Worm (Caenorhabditis elegans): Measurements from ENCODE around the gene puf-3.
A peak's percentile ranks its signal among the peaks of the same experiment; 100 is the strongest.

Gene puf-3

DNA sequence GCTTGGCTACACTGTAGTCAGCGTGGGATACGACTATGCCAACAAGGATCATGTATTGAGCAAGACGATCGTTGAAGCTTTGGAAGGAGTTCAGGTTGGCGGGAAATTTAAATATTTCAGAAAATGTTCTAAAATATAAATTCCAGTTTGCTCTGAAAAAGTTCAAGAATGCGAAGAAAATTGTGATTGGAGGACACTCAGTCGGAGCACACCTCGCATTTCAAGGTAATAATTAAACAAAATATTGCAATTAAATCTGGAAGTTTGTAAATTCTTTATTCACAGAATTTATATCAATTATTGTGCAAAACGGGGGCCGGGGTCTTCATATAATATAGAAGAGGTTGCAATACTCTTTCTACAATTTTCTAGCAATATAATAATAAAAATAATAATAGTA is 1.9 kb downstream of the puf-3 start:
- TF ChIP-seq sma-3 (GFP tag; optimal IDR thresholded peaks at IDR 0.05) (no peak), Y55F3AM.14 (GFP tag; optimal IDR thresholded peaks at IDR 0.05) (no peak), blmp-1 (tag; optimal IDR thresholded peaks at IDR 0.05; ENCODE audit: insufficient read depth) (no peak), fos-1 (tag; optimal IDR thresholded peaks at IDR 0.05) (no peak)

DNA sequence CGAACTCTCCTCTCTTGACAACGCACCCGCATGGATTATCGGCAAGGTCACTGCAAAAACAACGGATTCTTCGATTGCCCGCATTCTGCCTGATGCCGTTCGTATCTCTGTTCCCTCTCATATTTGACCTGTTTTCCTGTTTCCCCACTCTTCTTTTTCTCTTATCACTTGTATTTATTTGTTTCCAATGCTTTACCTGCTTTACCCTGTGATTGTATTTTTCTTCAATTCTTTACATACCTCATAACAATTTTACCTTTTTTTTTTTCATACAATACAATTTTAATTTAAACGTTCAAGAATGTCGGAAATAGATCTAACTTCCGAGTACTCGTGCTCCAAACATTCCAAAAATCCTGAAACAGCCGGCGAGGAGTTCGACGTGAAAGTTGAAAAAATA is 3.0 kb downstream of the puf-3 start, which contains the start of gene afmd-2:
afmd-2 (plus strand) TSS at position 301 of the 400 bp plus-strand sequence.
- TF ChIP-seq mbf-1 (tag; optimal IDR thresholded peaks at IDR 0.05) = no peak
- TF ChIP-seq fos-1 (tag; optimal IDR thresholded peaks at IDR 0.05) = peak; percentile 29

ce11 chrIV:13505662-13506061 is 6.3 kb downstream of the puf-3 start, which contains the start of gene nlp-17:
Gene nlp-17, minus strand, starts transcription at chrIV:13505762.
- TF ChIP-seq F13H6.1 (tag; optimal IDR thresholded peaks at IDR 0.05) (no peak), lsy-2 (tag; optimal IDR thresholded peaks at IDR 0.05) (no peak), lin-13 (GFP tag; optimal IDR thresholded peaks at IDR 0.05) (no peak)

ce11 chrIV:13505144-13505543 is 6.8 kb downstream of the puf-3 start, which contains the start of gene seld-1:
Gene seld-1, plus strand, starts transcription at chrIV:13505444.
- TF ChIP-seq Y55F3AM.14 (GFP tag; optimal IDR thresholded peaks at IDR 0.05) = no peak
- TF ChIP-seq unc-39 (tag; optimal IDR thresholded peaks at IDR 0.05) = no peak
- TF ChIP-seq nhr-12 (tag; optimal IDR thresholded peaks at IDR 0.05) = no peak
- TF ChIP-seq skn-1 (tag; optimal IDR thresholded peaks at IDR 0.05) = no peak
- no peak for TF ChIP-seq nhr-129 (tag; optimal IDR thresholded peaks at IDR 0.05)
- TF ChIP-seq blmp-1 (tag; optimal IDR thresholded peaks at IDR 0.05; ENCODE audit: insufficient read depth) = no peak
- TF ChIP-seq lin-13 (GFP tag; optimal IDR thresholded peaks at IDR 0.05) = no peak

DNA sequence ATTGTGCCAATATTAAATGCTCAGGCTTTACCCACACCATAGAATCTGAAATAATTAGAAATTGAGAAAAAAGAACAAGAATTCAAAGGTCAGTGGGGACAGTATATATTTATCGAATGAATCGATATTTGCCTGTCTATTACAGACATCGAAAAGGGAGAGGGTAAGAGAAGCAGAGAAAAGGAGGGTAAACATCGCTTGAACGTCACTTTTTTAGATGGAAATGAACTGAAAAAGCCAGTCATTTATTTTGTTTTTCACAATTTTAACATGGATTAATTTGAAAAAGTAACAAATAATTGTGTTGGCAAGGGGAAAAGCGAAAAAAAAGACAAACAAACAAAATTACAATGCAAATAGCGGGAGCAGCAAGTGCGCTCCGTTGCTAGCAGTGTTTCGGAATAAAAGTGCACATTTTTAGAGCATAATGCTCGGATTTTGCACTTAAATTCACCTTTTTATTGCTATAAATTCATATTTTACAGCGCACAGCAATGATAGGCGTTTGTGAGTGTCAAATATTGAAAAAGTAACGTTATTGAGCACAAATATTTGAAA is 9.1 kb downstream of the puf-3 start, which contains the start of gene tbc-9:
tbc-9 (minus strand) TSS at position 51 of the 558 bp plus-strand sequence.
- peak; percentile 19 for TF ChIP-seq C34F6.9 (tag; optimal IDR thresholded peaks at IDR 0.05)
- TF ChIP-seq nhr-25 (tag; optimal IDR thresholded peaks at IDR 0.05) = no peak
- TF ChIP-seq ztf-11 (tag; optimal IDR thresholded peaks at IDR 0.05) = no peak
- no peak for TF ChIP-seq elt-1 (tag; optimal IDR thresholded peaks at IDR 0.05)
- TF ChIP-seq ztf-1 (GFP tag; conservative IDR thresholded peaks at IDR 0.05) = no peak
- peak; percentile 42 for TF ChIP-seq nhr-129 (tag; optimal IDR thresholded peaks at IDR 0.05)
- peak; percentile 18 for TF ChIP-seq unc-55 (GFP tag; optimal IDR thresholded peaks at IDR 0.05)

DNA sequence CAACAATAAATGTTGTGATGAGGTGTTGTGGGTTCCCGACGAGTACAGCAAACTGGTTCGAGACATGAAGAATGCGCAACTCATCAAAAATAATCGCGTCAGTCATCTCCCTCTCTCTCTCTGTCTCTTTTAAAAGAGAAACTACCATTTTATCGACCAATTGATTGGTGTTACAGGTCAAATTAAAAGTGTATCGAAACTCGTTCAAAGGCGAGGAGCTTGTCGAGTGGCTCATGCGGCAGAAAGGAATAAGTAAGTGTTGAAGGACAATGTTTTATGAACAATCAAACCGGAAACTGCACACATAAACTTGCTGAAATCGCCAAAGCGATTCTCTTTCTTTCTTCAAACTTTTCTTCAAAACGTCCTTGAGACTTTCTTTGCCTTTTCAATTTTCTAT is 18.2 kb downstream of the puf-3 start:
- TF ChIP-seq egl-27 (tag; optimal IDR thresholded peaks at IDR 0.05) (no peak), nhr-129 (tag; optimal IDR thresholded peaks at IDR 0.05) (peak; percentile 34)

DNA sequence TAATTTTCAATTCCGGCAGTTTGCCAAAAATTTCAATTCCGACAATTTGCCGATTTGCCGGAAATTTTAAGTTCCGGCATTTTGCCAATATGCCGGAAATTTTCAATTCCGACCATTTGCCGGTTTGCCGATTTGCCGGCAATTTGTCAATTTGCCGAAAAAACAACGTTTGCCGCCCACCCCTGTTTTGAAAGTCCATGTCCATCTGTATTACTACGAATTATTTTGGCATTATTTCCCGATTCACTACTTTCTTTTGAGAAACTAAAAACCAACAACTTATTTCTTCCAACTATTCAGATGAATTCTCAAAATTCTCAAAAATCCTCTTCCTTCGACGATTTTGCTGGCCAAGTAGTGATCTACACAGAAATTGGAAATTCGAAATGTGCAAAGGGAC is 19.7 kb downstream of the puf-3 start, which contains the start of gene Y45F10A.7:
Y45F10A.7 (plus strand) TSS at position 301 of the 400 bp plus-strand sequence.
- TF ChIP-seq C34F6.9 (tag; optimal IDR thresholded peaks at IDR 0.05) = no peak
- no peak for TF ChIP-seq skn-1 (tag; optimal IDR thresholded peaks at IDR 0.05)
- TF ChIP-seq blmp-1 (tag; optimal IDR thresholded peaks at IDR 0.05; ENCODE audit: insufficient read depth) = no peak
- TF ChIP-seq snpc-4 (tag; optimal IDR thresholded peaks at IDR 0.05) = no peak
- no peak for TF ChIP-seq nhr-6 (tag; optimal IDR thresholded peaks at IDR 0.05)
- no peak for TF ChIP-seq nhr-25 (tag; optimal IDR thresholded peaks at IDR 0.05)
- no peak for TF ChIP-seq sma-9 (GFP tag; optimal IDR thresholded peaks at IDR 0.05)
- no peak for TF ChIP-seq sma-9 (tag; optimal IDR thresholded peaks at IDR 0.05)
- TF ChIP-seq F13H6.1 (tag; optimal IDR thresholded peaks at IDR 0.05) = no peak
- no peak for TF ChIP-seq mdl-1 (tag; optimal IDR thresholded peaks at IDR 0.05)
- no peak for TF ChIP-seq mbf-1 (tag; optimal IDR thresholded peaks at IDR 0.05)
- TF ChIP-seq nhr-10 (tag; optimal IDR thresholded peaks at IDR 0.05) = no peak
- TF ChIP-seq ztf-4 (tag; optimal IDR thresholded peaks at IDR 0.05) = no peak
- TF ChIP-seq ztf-1 (GFP tag; conservative IDR thresholded peaks at IDR 0.05) = no peak
- TF ChIP-seq ztf-11 (tag; optimal IDR thresholded peaks at IDR 0.05) = no peak
- no peak for TF ChIP-seq egl-27 (tag; optimal IDR thresholded peaks at IDR 0.05)
- no peak for TF ChIP-seq gmeb-1 (tag; optimal IDR thresholded peaks at IDR 0.05)
- no peak for TF ChIP-seq nhr-12 (tag; optimal IDR thresholded peaks at IDR 0.05)

Data from whole organism, L2 larva.